Worm (Caenorhabditis elegans) whole organism, late embryonic: ENCODE data around the gene C26F1.1.

Experiments used
- C38D4.7 ChIP-seq: fragments of 200-800 bp; sonication (Bioruptor generic); optimal IDR thresholded peaks from 2 replicates; lab custom pipeline; 2018; ENCODE audit warnings: mild to moderate bottlenecking, missing genetic modification characterization, moderate library complexity, missing compliant biosample characterization
- K09A11.1 ChIP-seq: sonication (generic microtip); optimal IDR thresholded peaks from 2 replicates; lab custom pipeline; 2017; ENCODE audit warnings: antibody characterized with exemption, mild to moderate bottlenecking, missing genetic modification characterization, missing compliant biosample characterization; ENCODE audit not compliant: insufficient read depth
- ahr-1 ChIP-seq: sonication (generic microtip); optimal IDR thresholded peaks from 2 replicates; lab custom pipeline; 2016; ENCODE audit warnings: missing genetic modification characterization, missing compliant biosample characterization
- ama-1 ChIP-seq: fragments of 150-350 bp; optimal IDR thresholded peaks from 2 replicates; lab custom pipeline; 2014
- ceh-18 ChIP-seq: sonication (generic microtip); optimal IDR thresholded peaks from 2 replicates; lab custom pipeline; 2016; ENCODE audit warnings: missing genetic modification characterization, missing compliant biosample characterization
- ceh-24 ChIP-seq: sonication (generic microtip); optimal IDR thresholded peaks from 2 replicates; lab custom pipeline; 2016; ENCODE audit warnings: mild to moderate bottlenecking, missing genetic modification characterization, missing compliant biosample characterization
- ceh-30 ChIP-seq: fragments of 150-350 bp; optimal IDR thresholded peaks from 2 replicates; lab custom pipeline; 2014; ENCODE audit warnings: missing biosample characterization, missing genetic modification characterization
- ceh-34 ChIP-seq: sonication (generic microtip); optimal IDR thresholded peaks from 2 replicates; lab custom pipeline; 2016; ENCODE audit warnings: mild to moderate bottlenecking, missing genetic modification characterization, missing compliant biosample characterization
- ceh-45 ChIP-seq: fragments of 200-800 bp; sonication (Bioruptor generic); IDR thresholded peaks from 2 replicates; pipeline ENCODE4 v1.3.6; 2022; ENCODE audit warnings: missing genetic modification reagents, missing genetic modification characterization, missing compliant biosample characterization
- dve-1 ChIP-seq: sonication (generic microtip); optimal IDR thresholded peaks from 2 replicates; lab custom pipeline; 2017; ENCODE audit warnings: antibody characterized with exemption, mild to moderate bottlenecking, missing genetic modification characterization, missing compliant biosample characterization
- elt-2 ChIP-seq: sonication (generic microtip); optimal IDR thresholded peaks from 2 replicates; lab custom pipeline; 2016; ENCODE audit warnings: missing genetic modification reagents, missing genetic modification characterization, missing compliant biosample characterization
- elt-4 ChIP-seq: sonication (generic microtip); optimal IDR thresholded peaks from 2 replicates; lab custom pipeline; 2016; ENCODE audit warnings: missing genetic modification characterization, missing compliant biosample characterization
- ets-4 ChIP-seq: sonication (generic microtip); optimal IDR thresholded peaks from 2 replicates; lab custom pipeline; 2016; ENCODE audit warnings: missing genetic modification characterization, missing compliant biosample characterization
- eyg-1 ChIP-seq: sonication (generic microtip); optimal IDR thresholded peaks from 2 replicates; lab custom pipeline; 2016; ENCODE audit warnings: missing genotype, missing genetic modification characterization, missing compliant biosample characterization
- fax-1 ChIP-seq: sonication (generic microtip); optimal IDR thresholded peaks from 2 replicates; lab custom pipeline; 2016; ENCODE audit warnings: missing genotype, missing genetic modification characterization, missing compliant biosample characterization
- fkh-6 ChIP-seq: sonication (generic microtip); optimal IDR thresholded peaks from 2 replicates; lab custom pipeline; 2016; ENCODE audit warnings: missing genetic modification characterization, missing compliant biosample characterization
- gmeb-2 ChIP-seq: sonication (generic microtip); optimal IDR thresholded peaks from 2 replicates; lab custom pipeline; 2016; ENCODE audit warnings: missing genetic modification characterization, inconsistent platforms, missing compliant biosample characterization
- hlh-15 ChIP-seq: sonication (generic microtip); optimal IDR thresholded peaks from 2 replicates; lab custom pipeline; 2016; ENCODE audit warnings: missing genetic modification characterization, missing compliant biosample characterization
- hlh-30 ChIP-seq: sonication (generic microtip); optimal IDR thresholded peaks from 2 replicates; lab custom pipeline; 2017; ENCODE audit warnings: antibody characterized with exemption, missing genetic modification characterization, missing compliant biosample characterization; ENCODE audit not compliant: insufficient read depth
- hlh-6 ChIP-seq: sonication (generic microtip); optimal IDR thresholded peaks from 2 replicates; lab custom pipeline; 2016; ENCODE audit warnings: missing genotype, missing genetic modification characterization, missing compliant biosample characterization
- lim-6 ChIP-seq: sonication (generic microtip); optimal IDR thresholded peaks from 2 replicates; lab custom pipeline; 2016; ENCODE audit warnings: missing genetic modification characterization, missing compliant biosample characterization
- madf-2 ChIP-seq: sonication (generic microtip); optimal IDR thresholded peaks from 2 replicates; lab custom pipeline; 2017; ENCODE audit warnings: missing genetic modification characterization, missing compliant biosample characterization
- mec-3 ChIP-seq: sonication (generic microtip); optimal IDR thresholded peaks from 2 replicates; lab custom pipeline; 2016; ENCODE audit warnings: borderline replicate concordance, missing genetic modification characterization, missing compliant biosample characterization
- nfya-1 ChIP-seq: sonication (generic microtip); optimal IDR thresholded peaks from 2 replicates; lab custom pipeline; 2017; ENCODE audit warnings: missing genetic modification characterization, mild to moderate bottlenecking, missing compliant biosample characterization, antibody characterized with exemption, moderate library complexity
- nhr-232 ChIP-seq: sonication (generic microtip); optimal IDR thresholded peaks from 2 replicates; lab custom pipeline; 2016; ENCODE audit warnings: missing genetic modification characterization, missing compliant biosample characterization
- pax-1 ChIP-seq: fragments of 150-350 bp; optimal IDR thresholded peaks from 2 replicates; lab custom pipeline; 2014; ENCODE audit warnings: missing biosample characterization, missing genetic modification characterization
- ref-2 ChIP-seq: sonication (generic microtip); optimal IDR thresholded peaks from 2 replicates; lab custom pipeline; 2016; ENCODE audit warnings: missing genetic modification characterization, missing compliant biosample characterization
- syd-9 ChIP-seq: sonication (generic microtip); optimal IDR thresholded peaks from 2 replicates; lab custom pipeline; 2016; ENCODE audit warnings: mild to moderate bottlenecking, missing genetic modification characterization, moderate library complexity, missing compliant biosample characterization
- unc-3 ChIP-seq, 2 experiments: fragments of 200-800 bp in 1 of 2; sonication (Bioruptor generic) in 1 of 2; sonication (generic microtip) in 1 of 2; conservative IDR thresholded peaks in 1 of 2; optimal IDR thresholded peaks in 1 of 2; 2 replicates each; pipeline versions ENCODE4 v1.3.6 to Lab custom; 2016 to 2022; ENCODE audit warnings: missing compliant biosample characterization in 2 of 2, missing genetic modification characterization in 2 of 2, missing genetic modification reagents in 1 of 2
- unc-42 ChIP-seq: sonication (generic microtip); optimal IDR thresholded peaks from 2 replicates; lab custom pipeline; 2016; ENCODE audit warnings: missing genotype, missing genetic modification characterization, missing compliant biosample characterization
- unc-55 ChIP-seq: sonication (generic microtip); optimal IDR thresholded peaks from 2 replicates; lab custom pipeline; 2017; ENCODE audit warnings: missing biosample characterization, missing genetic modification reagents, missing genetic modification characterization
- zip-5 ChIP-seq: sonication (generic microtip); optimal IDR thresholded peaks from 2 replicates; lab custom pipeline; 2016; ENCODE audit warnings: missing genetic modification characterization, missing compliant biosample characterization
- ztf-16 ChIP-seq: sonication (generic microtip); optimal IDR thresholded peaks from 2 replicates; lab custom pipeline; 2017; ENCODE audit warnings: missing genetic modification characterization, missing compliant biosample characterization

The C26F1.1 gene

ce11 chrV:7755991-7756390 is 29.2 kb upstream of the C26F1.1 start:
- peak; percentile 79 for TF ChIP-seq elt-2 (tag; lab: Kevin White, UChicago)
- no peak for TF ChIP-seq dve-1 (tag; lab: Kevin White, UChicago)

- TF ChIP-seq ztf-16 (tag; lab: Kevin White, UChicago) (no peak), K09A11.1 (tag; lab: Kevin White, UChicago) (no peak), pax-1 (tag; lab: Kevin White, UChicago) (no peak), ceh-45 (GFP tag; lab: Robert Waterston, UW) (no peak), hlh-30 (tag; lab: Kevin White, UChicago) (peak; percentile 0), ceh-18 (tag; lab: Kevin White, UChicago) (peak; percentile 45), fax-1 (no peak), hlh-6 (tag; lab: Kevin White, UChicago) (no peak), ahr-1 (tag; lab: Kevin White, UChicago) (no peak), ceh-30 (tag; lab: Kevin White, UChicago) (no peak), C38D4.7 (GFP tag; lab: Kevin White, UChicago) (no peak), ama-1 (lab: Kevin White, UChicago) (no peak), ceh-24 (no peak), elt-4 (tag; lab: Kevin White, UChicago) (no peak), lim-6 (tag; lab: Kevin White, UChicago) (no peak), syd-9 (tag; lab: Kevin White, UChicago) (no peak), nhr-232 (tag; lab: Kevin White, UChicago) (no peak), ets-4 (tag; lab: Kevin White, UChicago) (no peak), unc-55 (GFP tag; lab: Kevin White, UChicago) (peak; percentile 65), unc-42 (tag; lab: Kevin White, UChicago) (peak; percentile 73), ref-2 (tag; lab: Kevin White, UChicago) (no peak), madf-2 (tag; lab: Kevin White, UChicago) (no peak), ceh-34 (no peak), mec-3 (no peak)
Observed at ce11 chrV:7759270-7759669, 25.9 kb upstream of the C26F1.1 start.

ce11 chrV:7760174-7760573 is 25.0 kb upstream of the C26F1.1 start, which contains the start of gene hint-3:
Gene hint-3, plus strand, starts transcription at chrV:7760474.
- no peak for TF ChIP-seq ahr-1 (tag; lab: Kevin White, UChicago)
- TF ChIP-seq unc-42 (tag; lab: Kevin White, UChicago), result no peak
- no peak for TF ChIP-seq unc-3 (GFP tag; conservative IDR thresholded peaks at IDR 0.05; lab: Robert Waterston, UW)
- TF ChIP-seq unc-3 (tag; optimal IDR thresholded peaks at IDR 0.05; lab: Kevin White, UChicago), result no peak

- no peak for TF ChIP-seq ceh-34
- TF ChIP-seq nfya-1 (tag; lab: Kevin White, UChicago), result peak; percentile 78
Observed at ce11 chrV:7761906-7762305, 23.3 kb upstream of the C26F1.1 start.

ce11 chrV:7770961-7771360 is 14.3 kb upstream of the C26F1.1 start, which contains the start of gene frpr-3:
Gene frpr-3, plus strand, starts transcription at chrV:7771261.
- TF ChIP-seq ama-1 (lab: Kevin White, UChicago) (no peak), fkh-6 (tag; lab: Kevin White, UChicago) (no peak), eyg-1 (tag; lab: Kevin White, UChicago) (no peak), gmeb-2 (tag; lab: Kevin White, UChicago) (no peak)

- TF ChIP-seq ceh-18 (tag; lab: Kevin White, UChicago), result no peak
- TF ChIP-seq zip-5, result no peak
- TF ChIP-seq hlh-15 (tag; lab: Kevin White, UChicago), result no peak
- TF ChIP-seq, all 69 proteins: peak for 0
Observed at ce11 chrV:7773647-7774046, 11.6 kb upstream of the C26F1.1 start.
